Worm (Caenorhabditis elegans) whole organism, L1 larva: ENCODE measurements around the gene ZK377.15.

Experiments used
- alr-1 ChIP-seq: fragments of 200-800 bp; sonication (Bioruptor generic); optimal IDR thresholded peaks from 2 replicates; lab custom pipeline; 2018; ENCODE audit warnings: borderline replicate concordance, mild to moderate bottlenecking, missing genetic modification characterization, missing compliant biosample characterization
- ama-1 ChIP-seq: fragments of 150-350 bp; optimal IDR thresholded peaks from 2 replicates; lab custom pipeline; 2014
- blmp-1 ChIP-seq: fragments of 150-350 bp; optimal IDR thresholded peaks from 2 replicates; lab custom pipeline; 2014; ENCODE audit warnings: missing biosample characterization, missing genetic modification characterization
- ceh-90 ChIP-seq: sonication (generic microtip); optimal IDR thresholded peaks from 2 replicates; lab custom pipeline; 2016; ENCODE audit warnings: missing genetic modification characterization, missing compliant biosample characterization
- efl-1 ChIP-seq, 4 experiments: fragments of 150-350 bp; optimal IDR thresholded peaks in 3 of 4; peaks in 1 of 4; 1 replicate in 1 of 4; 2 replicates in 3 of 4; lab custom pipeline; 2014; ENCODE audit warnings: missing biosample characterization in 2 of 4, missing genetic modification characterization in 2 of 4, missing genetic modification reagents in 2 of 4
- efl-3 ChIP-seq: fragments of 200-800 bp; sonication (Bioruptor generic); optimal IDR thresholded peaks from 2 replicates; lab custom pipeline; 2018; ENCODE audit warnings: mild to moderate bottlenecking, missing genetic modification characterization, missing compliant biosample characterization
- ets-5 ChIP-seq: fragments of 200-800 bp; sonication (Bioruptor generic); IDR thresholded peaks from 2 replicates; pipeline ENCODE4 v1.3.6; 2022; ENCODE audit warnings: missing genetic modification characterization, missing compliant biosample characterization
- fkh-10 ChIP-seq: sonication (generic microtip); optimal IDR thresholded peaks from 2 replicates; lab custom pipeline; 2017; ENCODE audit warnings: missing biosample characterization, missing genetic modification reagents, missing genetic modification characterization
- fkh-8 ChIP-seq: sonication (generic microtip); optimal IDR thresholded peaks from 2 replicates; lab custom pipeline; 2016; ENCODE audit warnings: mild to moderate bottlenecking, missing genetic modification characterization, missing compliant biosample characterization
- fos-1 ChIP-seq: fragments of 150-350 bp; optimal IDR thresholded peaks from 2 replicates; lab custom pipeline; 2014; ENCODE audit warnings: missing biosample characterization, missing genetic modification characterization
- grh-1 ChIP-seq: fragments of 200-800 bp; sonication (Bioruptor generic); IDR thresholded peaks from 2 replicates; pipeline ENCODE4 v1.3.6; 2022; ENCODE audit warnings: missing genetic modification reagents, missing genetic modification characterization, missing compliant biosample characterization
- irx-1 ChIP-seq: sonication (generic microtip); optimal IDR thresholded peaks from 2 replicates; lab custom pipeline; 2016; ENCODE audit warnings: missing genetic modification characterization, missing compliant biosample characterization
- jun-1 ChIP-seq: fragments of 150-350 bp; optimal IDR thresholded peaks from 2 replicates; lab custom pipeline; 2014; ENCODE audit warnings: missing biosample characterization, missing genetic modification reagents, missing genetic modification characterization
- lin-14 ChIP-seq: fragments of 200-800 bp; sonication (Bioruptor generic); optimal IDR thresholded peaks from 2 replicates; lab custom pipeline; 2018; ENCODE audit warnings: mild to moderate bottlenecking, missing genetic modification characterization, moderate library complexity, missing compliant biosample characterization
- lin-35 ChIP-seq, 2 experiments: fragments of 150-350 bp; optimal IDR thresholded peaks; 2 replicates each; lab custom pipeline; 2014; ENCODE audit warnings: missing biosample characterization in 2 of 2, missing genetic modification characterization in 2 of 2, missing genetic modification reagents in 2 of 2
- lin-39 ChIP-seq: fragments of 150-350 bp; optimal IDR thresholded peaks from 2 replicates; lab custom pipeline; 2014; ENCODE audit warnings: missing biosample characterization, missing genetic modification reagents, missing genetic modification characterization
- mdl-1 ChIP-seq, 2 experiments: fragments of 150-350 bp; optimal IDR thresholded peaks; 2 replicates each; lab custom pipeline; 2014 to 2017; ENCODE audit warnings: missing biosample characterization in 2 of 2, missing genetic modification characterization in 2 of 2, inconsistent platforms in 1 of 2
- nhr-12 ChIP-seq: sonication (generic microtip); optimal IDR thresholded peaks from 2 replicates; lab custom pipeline; 2017; ENCODE audit warnings: missing biosample characterization, missing genetic modification characterization
- nhr-28 ChIP-seq: fragments of 150-350 bp; optimal IDR thresholded peaks from 2 replicates; lab custom pipeline; 2014; ENCODE audit warnings: missing biosample characterization, missing genetic modification characterization
- nhr-47 ChIP-seq: sonication (generic microtip); optimal IDR thresholded peaks from 2 replicates; lab custom pipeline; 2016; ENCODE audit warnings: mild to moderate bottlenecking, missing genetic modification characterization, moderate library complexity, missing compliant biosample characterization
- nhr-84 ChIP-seq: sonication (generic microtip); optimal IDR thresholded peaks from 2 replicates; lab custom pipeline; 2017; ENCODE audit warnings: missing biosample characterization, missing genetic modification characterization
- nhr-85 ChIP-seq: sonication (generic microtip); peaks from one replicate; lab custom pipeline; 2016; ENCODE audit warnings: missing genetic modification characterization, inconsistent platforms, missing compliant biosample characterization
- pag-3 ChIP-seq: sonication (generic microtip); optimal IDR thresholded peaks from 2 replicates; lab custom pipeline; 2017; ENCODE audit warnings: missing genetic modification characterization, mild to moderate bottlenecking, missing compliant biosample characterization, antibody characterized with exemption, borderline replicate concordance; ENCODE audit not compliant: insufficient read depth
- pax-3 ChIP-seq: fragments of 200-800 bp; sonication (Bioruptor generic); optimal IDR thresholded peaks from 2 replicates; lab custom pipeline; 2018; ENCODE audit warnings: mild to moderate bottlenecking, missing genetic modification characterization, moderate library complexity, missing compliant biosample characterization
- snpc-4 ChIP-seq: fragments of 150-350 bp; optimal IDR thresholded peaks from 2 replicates; lab custom pipeline; 2014; ENCODE audit warnings: missing biosample characterization, missing genetic modification characterization
- snu-23 ChIP-seq: sonication (generic microtip); optimal IDR thresholded peaks from 2 replicates; lab custom pipeline; 2016; ENCODE audit warnings: missing genetic modification characterization, missing compliant biosample characterization
- unc-98 ChIP-seq: fragments of 200-800 bp; sonication (Bioruptor generic); IDR thresholded peaks from 2 replicates; pipeline ENCODE4 v1.3.6; 2022; ENCODE audit warnings: missing genetic modification characterization, missing compliant biosample characterization
- ztf-11 ChIP-seq, 2 experiments: sonication (generic microtip); optimal IDR thresholded peaks; 2 replicates each; lab custom pipeline; 2016 to 2017; ENCODE audit warnings: missing genetic modification characterization in 2 of 2, missing biosample characterization in 1 of 2, missing compliant biosample characterization in 1 of 2
- ztf-4 ChIP-seq: fragments of 150-350 bp; optimal IDR thresholded peaks from 2 replicates; lab custom pipeline; 2014; ENCODE audit warnings: missing biosample characterization, missing genetic modification characterization

Gene ZK377.15

DNA sequence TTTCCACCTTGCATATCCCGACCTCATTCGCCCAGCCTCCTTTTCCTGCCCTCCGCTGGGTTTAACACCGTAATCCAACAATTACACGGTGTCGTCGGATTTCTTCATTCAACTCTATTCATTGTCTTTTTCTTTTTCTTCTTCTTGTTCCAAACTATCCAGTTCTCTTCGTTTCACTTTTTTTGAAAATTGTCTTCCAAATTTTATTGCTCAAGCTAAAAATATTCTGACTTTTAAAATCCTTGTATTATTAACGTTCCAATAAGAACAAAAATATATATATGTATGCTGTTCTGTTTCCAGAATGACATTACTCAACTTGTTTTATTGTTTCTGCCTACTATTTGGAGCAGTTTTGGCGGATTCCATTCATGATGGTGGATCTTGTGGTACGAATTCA lies 14.3 kb upstream of the ZK377.15 start, which contains the start of gene wrt-6:
wrt-6 (plus strand) TSS at position 301 of the 400 bp plus-strand sequence.
- TF ChIP-seq lin-39 (tag; lab: Kevin White, UChicago), result no peak
- TF ChIP-seq snpc-4, result no peak

DNA sequence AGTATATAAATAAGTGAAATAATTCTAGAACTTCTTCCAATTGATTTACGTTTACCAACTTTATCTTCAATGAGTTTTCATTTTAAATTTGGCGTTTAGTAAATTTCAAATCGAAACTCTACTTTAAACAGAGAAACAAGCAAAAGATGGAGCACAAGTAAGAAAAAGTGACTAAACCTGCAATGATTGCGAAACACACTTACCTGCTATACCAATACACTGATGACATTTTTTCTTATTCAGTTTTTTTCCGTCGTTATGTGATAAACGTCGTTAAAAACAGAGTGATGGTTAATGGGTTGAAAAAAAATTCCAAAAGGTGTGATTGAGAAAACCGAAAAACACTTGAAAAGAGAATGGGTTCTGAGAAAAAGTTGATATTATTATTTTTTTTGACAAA lies 8.1 kb upstream of the ZK377.15 start:
- TF ChIP-seq ama-1, result no peak
- TF ChIP-seq ztf-4 (tag; lab: Kevin White, UChicago), result no peak
- no peak for TF ChIP-seq unc-98
- TF ChIP-seq pax-3 (tag; lab: Kevin White, UChicago), result no peak
- TF ChIP-seq efl-3 (GFP tag; lab: Kevin White, UChicago), result no peak
- TF ChIP-seq, all 84 proteins: peak for 0

DNA sequence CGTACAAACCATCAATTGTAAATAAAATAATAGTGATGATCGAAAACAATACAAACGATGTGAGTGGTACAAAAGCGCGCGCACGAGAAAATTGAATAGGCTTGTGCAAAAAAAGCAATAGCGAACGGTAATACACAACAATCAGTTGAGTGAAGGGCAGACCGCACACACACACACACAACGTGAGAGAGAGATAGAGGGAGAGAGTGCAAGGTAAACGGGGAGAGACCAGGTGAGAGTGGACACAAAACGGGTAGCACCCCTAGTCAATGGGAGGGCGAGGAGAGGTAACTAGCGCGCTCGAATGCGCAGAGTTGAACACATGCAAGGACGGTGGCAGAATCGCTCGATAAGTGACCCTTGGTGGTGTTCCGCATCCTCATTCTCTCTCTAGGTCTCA lies 6.5 kb upstream of the ZK377.15 start:
- TF ChIP-seq snu-23 (GFP tag; lab: Kevin White, UChicago) (peak; percentile 24), blmp-1 (peak; percentile 4), lin-14 (GFP tag; lab: Kevin White, UChicago) (peak; percentile 75), irx-1 (tag; lab: Kevin White, UChicago) (no peak), alr-1 (tag; lab: Kevin White, UChicago) (no peak), pag-3 (tag; lab: Kevin White, UChicago) (no peak), lin-35 (GFP tag; optimal IDR thresholded peaks at IDR 0.05; lab: Kevin White, UChicago) (peak in 1 of 2 experiments; percentile 18), nhr-85 (tag; lab: Kevin White, UChicago) (peak; percentile 44), fos-1 (tag; lab: Kevin White, UChicago) (no peak), mdl-1 (tag; optimal IDR thresholded peaks at IDR 0.05; lab: Kevin White, UChicago) (peak in 1 of 2 experiments; percentile 4), efl-1 (optimal IDR thresholded peaks at IDR 0.05; lab: Kevin White, UChicago) (no peak), efl-1 (GFP tag; optimal IDR thresholded peaks at IDR 0.05 in 1 of 2; lab: Kevin White, UChicago) (peak in 1 of 2 experiments; percentile 30)

DNA sequence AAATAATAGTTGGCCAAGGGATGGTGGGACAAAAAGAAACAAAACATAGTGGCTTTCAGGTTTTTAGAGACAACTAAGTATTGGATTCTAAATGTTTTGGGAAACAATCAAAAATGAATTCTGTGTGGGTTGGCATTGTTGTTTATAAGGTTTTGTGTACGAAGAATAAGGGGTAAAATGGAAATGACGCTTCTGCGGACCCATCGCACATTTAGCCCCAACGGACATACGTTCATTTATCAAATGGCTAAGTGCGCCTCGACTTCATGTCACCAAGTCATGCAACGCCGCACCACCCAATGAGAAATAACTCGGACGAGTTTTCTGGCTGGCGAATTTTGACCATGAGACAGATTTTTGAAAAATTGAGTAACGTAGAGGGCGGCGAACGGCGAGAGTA lies 4.6 kb upstream of the ZK377.15 start:
- TF ChIP-seq fkh-8 (no peak), ztf-11 (tag; optimal IDR thresholded peaks at IDR 0.05; lab: Kevin White, UChicago) (peak in 1 of 2 experiments; percentile 15), grh-1 (no peak), nhr-84 (tag; lab: Kevin White, UChicago) (no peak), ets-5 (0 out of 2 replicates have a peak, but pooled peaks have one; percentile 8)

DNA sequence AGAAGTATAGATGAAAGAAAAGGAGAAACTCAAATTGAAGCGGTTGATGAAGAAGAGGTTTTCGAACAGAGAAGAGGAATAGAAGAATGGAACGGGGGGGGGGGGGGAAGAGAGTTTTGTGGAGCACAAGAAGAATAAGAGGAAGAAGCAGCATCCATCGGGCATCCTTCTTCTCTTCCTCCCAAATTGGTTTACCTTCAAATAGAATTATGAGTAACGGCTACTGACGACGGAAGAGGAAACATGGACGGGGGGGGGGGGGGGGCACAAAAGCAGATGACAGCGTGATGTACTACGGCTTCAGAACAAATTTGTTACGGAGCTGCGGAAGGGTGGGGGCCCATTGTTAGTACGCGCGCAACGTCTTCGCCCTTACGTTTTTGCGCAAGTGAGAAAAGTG lies 3.6 kb upstream of the ZK377.15 start:
- no peak for TF ChIP-seq nhr-84 (tag; lab: Kevin White, UChicago)
- TF ChIP-seq ceh-90, result no peak
- peak; percentile 65 for TF ChIP-seq lin-14 (GFP tag; lab: Kevin White, UChicago)
- TF ChIP-seq ztf-11 (tag; optimal IDR thresholded peaks at IDR 0.05; lab: Kevin White, UChicago), result no peak
- peak; percentile 68 for TF ChIP-seq fkh-10 (GFP tag; lab: Kevin White, UChicago)
- TF ChIP-seq jun-1 (tag; lab: Kevin White, UChicago), result no peak

DNA sequence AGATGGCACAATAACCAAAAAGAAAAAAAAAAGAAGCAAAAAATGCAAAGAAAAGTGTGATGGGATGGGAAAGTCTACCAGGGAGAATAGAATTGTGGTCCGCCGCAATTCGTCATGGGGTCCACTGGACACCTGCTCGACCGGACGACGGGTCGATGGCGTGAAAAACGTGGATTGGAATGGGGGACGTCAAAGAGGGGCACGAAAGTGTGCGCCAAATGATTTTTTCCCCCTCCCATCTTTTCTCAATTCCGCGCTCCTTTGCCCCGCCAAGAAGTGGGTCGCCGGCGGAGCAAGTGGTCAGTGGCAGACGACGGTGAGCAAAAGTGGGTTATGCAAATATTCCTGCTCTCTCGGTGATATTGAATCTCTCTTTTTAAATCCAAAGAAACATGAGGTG lies 2.3 kb upstream of the ZK377.15 start:
- TF ChIP-seq nhr-28 (tag; lab: Kevin White, UChicago), result no peak
- TF ChIP-seq nhr-12 (tag; lab: Kevin White, UChicago), result no peak
- peak; percentile 20 for TF ChIP-seq lin-14 (GFP tag; lab: Kevin White, UChicago)

DNA sequence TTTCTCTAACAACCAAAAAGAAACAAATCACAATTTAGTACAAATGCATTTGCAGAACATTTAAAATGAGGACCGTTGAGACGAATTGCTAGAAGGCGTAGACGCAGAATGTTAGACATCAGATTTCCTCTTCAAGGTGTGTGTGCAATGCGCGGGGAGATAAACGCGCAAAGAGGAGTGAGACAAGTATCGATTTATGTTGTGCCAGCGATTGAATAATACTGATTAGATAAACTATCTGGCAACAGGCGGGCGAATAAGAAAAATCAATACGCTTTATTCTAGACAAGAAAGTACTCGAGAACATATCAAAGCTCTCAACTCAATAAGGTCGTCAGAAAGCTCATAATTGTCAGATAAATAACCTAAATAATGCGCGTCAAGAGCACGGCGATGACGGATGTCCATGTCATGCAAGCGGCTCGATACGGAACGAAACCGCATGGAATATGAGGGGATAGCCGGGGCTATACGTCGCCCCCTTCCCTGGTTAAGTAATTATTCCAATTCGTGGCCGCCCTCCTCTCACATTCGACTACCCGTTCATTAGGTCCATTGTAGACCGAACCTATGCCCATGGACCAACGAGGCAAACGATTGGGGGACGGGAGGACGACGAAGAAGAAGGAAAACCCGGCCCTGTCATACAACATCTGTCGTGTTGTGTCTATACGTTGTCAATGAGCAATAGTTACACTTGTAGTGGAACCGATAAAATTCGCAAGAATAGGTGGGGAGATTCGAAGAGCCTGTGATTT lies 1.5 kb upstream of the ZK377.15 start:
- no peak for TF ChIP-seq nhr-47 (tag; lab: Kevin White, UChicago)
- TF ChIP-seq fkh-8, result peak; percentile 1
- TF ChIP-seq lin-14 (GFP tag; lab: Kevin White, UChicago), result peak; percentile 8
- no peak for TF ChIP-seq pag-3 (tag; lab: Kevin White, UChicago)
- TF ChIP-seq efl-1 (optimal IDR thresholded peaks at IDR 0.05; lab: Kevin White, UChicago), result no peak
- TF ChIP-seq efl-1 (GFP tag; optimal IDR thresholded peaks at IDR 0.05 in 1 of 2; lab: Kevin White, UChicago), result peak in 1 of 2 experiments; percentile 5
- TF ChIP-seq, all 84 proteins: peak for 3
